Worm (Caenorhabditis elegans): Measurements from ENCODE around the gene F54D12.2.

DNA sequence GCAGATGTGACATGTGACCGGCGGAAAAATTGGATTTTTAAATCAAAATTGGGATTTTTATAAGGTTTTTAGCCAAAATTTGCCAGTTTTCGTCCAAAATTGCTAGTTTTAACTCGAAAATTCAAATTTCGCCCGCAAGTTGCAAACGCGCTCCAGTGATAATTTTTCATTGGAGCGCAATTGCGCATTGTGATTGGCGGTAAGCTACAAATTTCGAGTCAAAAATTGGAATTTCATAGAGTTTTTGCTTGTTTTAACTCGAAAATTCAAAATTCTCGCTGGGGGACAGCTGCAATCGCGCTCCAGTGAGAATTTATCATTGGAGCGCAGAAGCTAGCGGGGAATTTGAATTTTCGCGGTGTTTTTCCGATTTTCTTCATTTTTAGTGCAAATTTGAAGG is 29.2 kb upstream of the F54D12.2 start:
- no peak for TF ChIP-seq lin-13 (GFP tag; optimal IDR thresholded peaks at IDR 0.05)
- TF ChIP-seq rbr-2 (tag; optimal IDR thresholded peaks at IDR 0.05), result no peak
- TF ChIP-seq pha-4 (GFP tag; IDR thresholded peaks at IDR 0.05), result no peak
- TF ChIP-seq pha-4 (tag; optimal IDR thresholded peaks at IDR 0.05), result no peak
- no peak for TF ChIP-seq ZK546.5 (tag; optimal IDR thresholded peaks at IDR 0.05)
- no peak for TF ChIP-seq ama-1 (optimal IDR thresholded peaks at IDR 0.05)
- TF ChIP-seq nhr-25 (tag; optimal IDR thresholded peaks at IDR 0.05; ENCODE audit: borderline replicate concordance, insufficient read depth), result no peak
- TF ChIP-seq mdl-1 (tag; optimal IDR thresholded peaks at IDR 0.05), result no peak
- TF ChIP-seq ztf-11 (tag; optimal IDR thresholded peaks at IDR 0.05), result no peak
- TF ChIP-seq nhr-11 (tag; optimal IDR thresholded peaks at IDR 0.05), result no peak
- TF ChIP-seq ceh-82 (tag; optimal IDR thresholded peaks at IDR 0.05), result no peak
